Fruit fly (Drosophila melanogaster): ENCODE measurements around the gene corto.

dm6 chr3R:5030728-5031373, 56.0 kb downstream of the corto start:
- TF ChIP-seq CG12768 (GFP tag; optimal IDR thresholded peaks at IDR 0.05) (no peak), Clk (GFP tag; optimal IDR thresholded peaks at IDR 0.05) (no peak), CG14711 (tag; optimal IDR thresholded peaks at IDR 0.05) (no peak), cnc (optimal IDR thresholded peaks at IDR 0.05) (no peak), bab1 (GFP tag; optimal IDR thresholded peaks at IDR 0.05) (no peak)
